Fruit fly (Drosophila melanogaster): Measurements from ENCODE around the gene dimm.

dimm gene

dm6 chr2L:21331502-21331901 lies at the start of gene dimm:
TSS of gene dimm (plus strand) at chr2L:21331756.
- TF ChIP-seq h (GFP tag; optimal IDR thresholded peaks at IDR 0.05) (no peak), dmrt93B (GFP tag; optimal IDR thresholded peaks at IDR 0.05) (no peak), Sp1 (GFP tag; optimal IDR thresholded peaks at IDR 0.05) (no peak), N (GFP tag; optimal IDR thresholded peaks at IDR 0.05) (no peak), sage (GFP tag; optimal IDR thresholded peaks at IDR 0.05) (no peak), Myc (optimal IDR thresholded peaks at IDR 0.05) (no peak), woc (GFP tag; optimal IDR thresholded peaks at IDR 0.05) (no peak), GATAd (GFP tag; optimal IDR thresholded peaks at IDR 0.05) (no peak), ey (GFP tag; optimal IDR thresholded peaks at IDR 0.05) (no peak), Abd-B (GFP tag; optimal IDR thresholded peaks at IDR 0.05) (no peak)

- TF ChIP-seq sv (GFP tag; optimal IDR thresholded peaks at IDR 0.05) (no peak), N (GFP tag; optimal IDR thresholded peaks at IDR 0.05) (no peak), foxo (GFP tag; optimal IDR thresholded peaks at IDR 0.05) (no peak), Rel (GFP tag; optimal IDR thresholded peaks at IDR 0.05) (no peak), Rel (tag; optimal IDR thresholded peaks at IDR 0.05) (no peak), Mio (GFP tag; optimal IDR thresholded peaks at IDR 0.05) (no peak), usp (GFP tag; optimal IDR thresholded peaks at IDR 0.05) (no peak), rgr (GFP tag; optimal IDR thresholded peaks at IDR 0.05) (no peak)
Measured at dm6 chr2L:21289101-21289500, 42.5 kb upstream of the dimm start.

DNA sequence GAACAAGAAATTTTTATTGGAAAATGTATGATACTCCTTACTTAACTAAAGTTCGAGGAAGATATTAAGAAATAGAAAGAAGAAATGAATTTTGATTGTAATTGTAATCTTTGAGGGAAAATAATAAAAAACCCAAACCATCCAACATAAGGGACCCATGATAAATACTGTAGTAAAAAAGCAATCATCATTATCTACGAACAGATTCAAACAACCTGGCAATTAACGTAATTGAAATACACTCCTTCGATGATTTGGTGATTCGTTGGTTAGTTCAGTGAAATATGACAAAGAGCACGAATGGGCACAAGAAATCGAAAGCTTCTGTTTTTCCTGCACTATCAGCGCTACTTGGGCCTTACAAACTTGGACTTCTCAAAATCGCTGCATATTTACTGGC lies 41.1 kb upstream of the dimm start, which contains the start of gene Gr39a:
Gene Gr39a (plus strand): TSS at position 301 of the 400 bp plus-strand sequence.
- TF ChIP-seq fru (GFP tag; optimal IDR thresholded peaks at IDR 0.05) (no peak), jim (GFP tag; optimal IDR thresholded peaks at IDR 0.05) (no peak), Dfd (GFP tag; optimal IDR thresholded peaks at IDR 0.05) (no peak), Dif (GFP tag; optimal IDR thresholded peaks at IDR 0.05; ENCODE audit: partially characterized antibody) (no peak), Hr83 (GFP tag; optimal IDR thresholded peaks at IDR 0.05; ENCODE audit: poor library complexity, severe bottlenecking) (no peak), foxo (GFP tag; optimal IDR thresholded peaks at IDR 0.05) (no peak), Mio (GFP tag; optimal IDR thresholded peaks at IDR 0.05) (no peak), ey (GFP tag; optimal IDR thresholded peaks at IDR 0.05) (no peak), OdsH (GFP tag; optimal IDR thresholded peaks at IDR 0.05) (no peak)

- no peak for TF ChIP-seq sage (GFP tag; optimal IDR thresholded peaks at IDR 0.05)
- TF ChIP-seq dmrt93B (GFP tag; optimal IDR thresholded peaks at IDR 0.05), result no peak
- no peak for TF ChIP-seq CG9705 (GFP tag; optimal IDR thresholded peaks at IDR 0.05)
- TF ChIP-seq psq (GFP tag; optimal IDR thresholded peaks at IDR 0.05), result no peak
Measured at dm6 chr2L:21299564-21299963, 32.0 kb upstream of the dimm start.

DNA sequence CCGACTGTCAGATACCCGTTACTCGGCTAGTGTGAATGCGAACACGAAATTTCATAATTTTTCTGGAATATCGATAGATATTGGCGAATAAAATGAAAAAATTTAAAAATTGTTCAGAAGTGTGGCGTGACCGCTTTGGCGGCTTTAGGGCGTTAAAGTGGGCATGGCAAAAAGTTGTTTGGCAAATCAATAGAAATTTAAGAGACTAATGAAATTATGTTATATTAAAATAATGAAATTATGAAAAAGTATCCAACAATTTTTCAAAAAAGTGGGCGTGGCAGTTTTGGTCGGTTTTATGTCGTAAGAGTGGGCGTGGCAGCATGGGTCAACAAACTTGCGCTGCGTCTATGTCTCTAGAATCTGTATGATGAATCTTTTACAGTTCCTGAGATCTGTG lies 29.5 kb upstream of the dimm start:
- TF ChIP-seq dmrt93B (GFP tag; optimal IDR thresholded peaks at IDR 0.05), result no peak
- no peak for TF ChIP-seq Rel (GFP tag; optimal IDR thresholded peaks at IDR 0.05)
- TF ChIP-seq Rel (tag; optimal IDR thresholded peaks at IDR 0.05), result no peak
- TF ChIP-seq Dfd (GFP tag; optimal IDR thresholded peaks at IDR 0.05), result peak; percentile 82
- TF ChIP-seq rgr (GFP tag; optimal IDR thresholded peaks at IDR 0.05), result no peak
- TF ChIP-seq Dif (GFP tag; optimal IDR thresholded peaks at IDR 0.05; ENCODE audit: partially characterized antibody), result no peak
- TF ChIP-seq sv (GFP tag; optimal IDR thresholded peaks at IDR 0.05), result no peak

dm6 chr2L:21303655-21304532 lies 27.7 kb upstream of the dimm start:
- TF ChIP-seq Mio (GFP tag; optimal IDR thresholded peaks at IDR 0.05) (no peak), lola (GFP tag; optimal IDR thresholded peaks at IDR 0.05) (no peak), ey (GFP tag; optimal IDR thresholded peaks at IDR 0.05) (no peak), Hr83 (GFP tag; optimal IDR thresholded peaks at IDR 0.05; ENCODE audit: poor library complexity, severe bottlenecking) (no peak), Sp1 (GFP tag; optimal IDR thresholded peaks at IDR 0.05) (no peak), usp (GFP tag; optimal IDR thresholded peaks at IDR 0.05) (no peak), pan (optimal IDR thresholded peaks at IDR 0.05) (no peak), Vsx2 (GFP tag; optimal IDR thresholded peaks at IDR 0.05; ENCODE audit: partially characterized antibody) (no peak), fru (GFP tag; optimal IDR thresholded peaks at IDR 0.05) (no peak), jim (GFP tag; optimal IDR thresholded peaks at IDR 0.05) (no peak), N (GFP tag; optimal IDR thresholded peaks at IDR 0.05) (no peak), CrebA (GFP tag; optimal IDR thresholded peaks at IDR 0.05; ENCODE audit: borderline replicate concordance) (no peak), HLH106 (tag; optimal IDR thresholded peaks at IDR 0.05) (no peak), GATAd (GFP tag; optimal IDR thresholded peaks at IDR 0.05) (no peak), woc (GFP tag; optimal IDR thresholded peaks at IDR 0.05) (no peak), Dif (GFP tag; optimal IDR thresholded peaks at IDR 0.05; ENCODE audit: partially characterized antibody) (no peak), CG32264 (GFP tag; optimal IDR thresholded peaks at IDR 0.05) (no peak), OdsH (GFP tag; optimal IDR thresholded peaks at IDR 0.05) (no peak)
